Fruit fly (Drosophila melanogaster) whole organism, adult: ENCODE results near the gene lin-28.

Experiments
- CG11617 ChIP-seq: fragments of 200-800 bp; sonication (Bioruptor generic); optimal IDR thresholded peaks from 2 replicates; lab custom pipeline; 2017; ENCODE audit warnings: mild to moderate bottlenecking, missing biosample characterization, missing genetic modification reagents, missing genetic modification characterization
- CG14711 ChIP-seq: fragments of 200-800 bp; sonication (Bioruptor generic); optimal IDR thresholded peaks from 2 replicates; lab custom pipeline; 2018; ENCODE audit warnings: missing biosample characterization, mild to moderate bottlenecking, missing genetic modification characterization, moderate library complexity
- CG33017 ChIP-seq: fragments of 200-800 bp; sonication (Bioruptor generic); optimal IDR thresholded peaks from 2 replicates; lab custom pipeline; 2018; ENCODE audit warnings: missing biosample characterization, mild to moderate bottlenecking, missing genetic modification characterization, moderate library complexity
- CG7045 ChIP-seq: fragments of 200-800 bp; sonication (Bioruptor generic); optimal IDR thresholded peaks from 2 replicates; lab custom pipeline; 2017; ENCODE audit warnings: missing biosample characterization, mild to moderate bottlenecking, missing genetic modification characterization
- CG7101 ChIP-seq: fragments of 200-800 bp; sonication (Bioruptor generic); optimal IDR thresholded peaks from 2 replicates; lab custom pipeline; 2018; ENCODE audit warnings: missing biosample characterization, mild to moderate bottlenecking, missing genetic modification characterization, moderate library complexity
- Mnt ChIP-seq: fragments of 200-800 bp; sonication (Bioruptor generic); optimal IDR thresholded peaks from 2 replicates; lab custom pipeline; 2016; ENCODE audit warnings: missing biosample characterization, mild to moderate bottlenecking, missing genetic modification characterization
- cnc ChIP-seq, 2 experiments: fragments of >200 bp; optimal IDR thresholded peaks; 2 replicates each; lab custom pipeline; 2017
- ovo ChIP-seq: fragments of 200-800 bp; sonication (Bioruptor generic); optimal IDR thresholded peaks from 2 replicates; lab custom pipeline; 2016; ENCODE audit warnings: missing biosample characterization, missing genetic modification characterization
- tj ChIP-seq: fragments of 200-800 bp; sonication (Bioruptor generic); optimal IDR thresholded peaks from 3 replicates; lab custom pipeline; 2017; ENCODE audit warnings: missing biosample characterization, mild to moderate bottlenecking, missing genetic modification characterization, moderate library complexity

DNA sequence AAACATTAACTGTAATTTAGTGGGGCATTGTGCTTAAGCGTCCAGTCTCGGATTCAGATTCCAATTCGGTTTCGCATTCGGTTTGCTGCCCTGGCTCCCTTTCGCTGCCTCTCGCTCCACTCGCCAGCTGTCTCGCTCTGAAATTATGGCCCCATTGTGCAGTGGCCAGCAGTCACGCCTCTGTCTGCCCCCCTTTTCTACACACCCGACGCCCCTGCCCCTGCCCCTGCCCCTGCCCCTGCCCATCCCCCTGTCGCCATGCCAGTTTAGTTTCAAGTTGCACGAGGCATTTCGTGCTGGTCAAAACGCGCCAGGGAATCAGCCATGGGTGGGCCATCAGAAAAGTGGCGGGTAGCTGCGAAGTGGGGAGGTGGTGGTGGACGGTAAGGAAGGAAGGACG, 31.8 kb downstream of the lin-28 start:
- TF ChIP-seq Mnt (GFP tag; lab: Kevin White, UChicago) (no peak), cnc (optimal IDR thresholded peaks at IDR 0.05; lab: Kevin White, UChicago) (no peak), CG7045 (GFP tag; lab: Kevin White, UChicago) (no peak), CG33017 (tag; lab: Kevin White, UChicago) (no peak), CG14711 (tag; lab: Kevin White, UChicago) (no peak), CG7101 (tag; lab: Kevin White, UChicago) (no peak), CG11617 (GFP tag; lab: Kevin White, UChicago) (no peak), tj (no peak), ovo (GFP tag; lab: Kevin White, UChicago) (no peak)
